Worm (Caenorhabditis elegans): Measurements from ENCODE around the gene rpb-4.

rpb-4 gene

DNA sequence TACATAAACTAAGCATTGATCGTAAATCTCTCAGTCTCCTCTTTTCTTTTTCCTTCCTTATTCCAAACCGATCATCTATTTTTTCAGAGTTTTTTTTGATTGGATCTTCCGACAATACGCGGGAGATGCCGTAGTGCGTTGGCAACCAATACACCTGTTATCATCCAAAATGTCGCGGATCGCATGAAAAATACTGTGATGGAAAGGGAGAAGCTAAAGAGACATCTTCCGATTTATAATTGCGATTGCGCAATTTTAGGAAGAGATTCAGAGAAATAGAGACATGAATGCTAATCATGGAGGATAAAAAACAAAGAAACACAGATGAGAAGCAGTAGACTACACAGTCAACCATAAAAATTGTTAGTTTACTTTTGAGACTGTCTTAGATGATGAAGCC, 32.1 kb downstream of the rpb-4 start:
- TF ChIP-seq odd-2 (tag; optimal IDR thresholded peaks at IDR 0.05) (no peak), F13H6.1 (tag; optimal IDR thresholded peaks at IDR 0.05) (no peak), elt-4 (tag; optimal IDR thresholded peaks at IDR 0.05) (no peak), elt-2 (tag; optimal IDR thresholded peaks at IDR 0.05) (no peak), syd-9 (tag; optimal IDR thresholded peaks at IDR 0.05) (no peak), fkh-10 (GFP tag; optimal IDR thresholded peaks at IDR 0.05) (no peak), pax-1 (tag; optimal IDR thresholded peaks at IDR 0.05) (no peak), pag-3 (tag; optimal IDR thresholded peaks at IDR 0.05; ENCODE audit: borderline replicate concordance) (no peak), K09A11.1 (tag; optimal IDR thresholded peaks at IDR 0.05; ENCODE audit: insufficient read depth) (no peak), nhr-11 (tag; optimal IDR thresholded peaks at IDR 0.05) (no peak), nfya-1 (tag; optimal IDR thresholded peaks at IDR 0.05) (no peak), K02D7.2 (tag; optimal IDR thresholded peaks at IDR 0.05) (no peak)

DNA sequence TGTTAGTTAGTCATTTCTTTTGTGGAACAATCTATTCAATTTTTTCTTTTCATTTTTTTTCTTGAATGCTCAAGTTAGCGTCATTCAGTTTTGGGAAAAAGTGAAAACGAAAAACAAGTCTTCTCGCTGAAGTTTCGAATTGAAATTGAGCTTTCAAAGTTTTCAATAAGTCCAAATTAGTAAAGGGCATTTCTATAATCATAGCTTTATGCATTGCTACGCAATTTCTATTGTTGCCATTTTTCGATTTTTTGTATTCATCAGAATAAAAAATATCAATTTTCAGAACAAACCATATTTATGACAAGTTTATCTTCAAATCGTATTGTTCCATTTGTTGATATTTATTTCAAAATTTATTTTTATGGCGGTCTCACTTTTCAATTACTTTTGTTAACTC, 33.9 kb downstream of the rpb-4 start, which contains the start of gene srd-55:
TSS of gene srd-55 (plus strand) at position 301 of the 400 bp plus-strand sequence.
- TF ChIP-seq sox-2 (GFP tag; IDR thresholded peaks at IDR 0.05) (no peak), unc-55 (GFP tag; optimal IDR thresholded peaks at IDR 0.05) (no peak), ceh-24 (tag; optimal IDR thresholded peaks at IDR 0.05) (no peak), pha-4 (tag; optimal IDR thresholded peaks at IDR 0.05) (no peak)

DNA sequence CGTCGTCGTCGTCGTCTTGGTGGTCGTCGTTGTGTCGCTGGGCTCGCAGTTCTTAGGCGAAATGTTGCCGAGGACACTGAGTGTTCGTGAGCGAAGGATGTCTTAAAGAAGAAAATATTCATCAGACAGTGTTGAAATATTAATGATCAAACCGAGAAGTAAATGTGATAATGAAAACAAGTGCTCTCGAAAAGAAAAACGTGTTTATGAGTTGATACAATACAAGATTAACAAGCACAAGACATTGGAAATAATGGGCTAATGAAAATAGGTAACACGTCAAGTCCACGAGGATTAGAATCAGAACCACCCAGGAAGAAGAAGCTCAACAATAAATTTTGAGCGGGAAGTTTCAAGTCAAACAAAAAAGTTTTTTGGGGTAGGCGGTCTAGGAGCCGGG, 37.6 kb downstream of the rpb-4 start, which contains the start of gene K02A2.5:
TSS of gene K02A2.5 (minus strand) at position 101 of the 400 bp plus-strand sequence.
- TF ChIP-seq pax-1 (tag; optimal IDR thresholded peaks at IDR 0.05) = no peak
- no peak for TF ChIP-seq C08G9.2 (tag; optimal IDR thresholded peaks at IDR 0.05)
- TF ChIP-seq rnt-1 (tag; optimal IDR thresholded peaks at IDR 0.05) = no peak
- TF ChIP-seq tbx-7 (tag; optimal IDR thresholded peaks at IDR 0.05) = no peak
- TF ChIP-seq hlh-8 (tag; optimal IDR thresholded peaks at IDR 0.05) = no peak
- TF ChIP-seq C38D4.7 (GFP tag; optimal IDR thresholded peaks at IDR 0.05) = no peak
- no peak for TF ChIP-seq T23F11.4 (GFP tag; optimal IDR thresholded peaks at IDR 0.05)
- TF ChIP-seq ceh-45 (GFP tag; IDR thresholded peaks at IDR 0.05) = no peak
- no peak for TF ChIP-seq Y22D7AL.16 (tag; optimal IDR thresholded peaks at IDR 0.05)
- TF ChIP-seq nhr-232 (tag; optimal IDR thresholded peaks at IDR 0.05) = no peak
- no peak for TF ChIP-seq ceh-2 (tag; optimal IDR thresholded peaks at IDR 0.05)
- no peak for TF ChIP-seq ref-2 (tag; optimal IDR thresholded peaks at IDR 0.05)

DNA sequence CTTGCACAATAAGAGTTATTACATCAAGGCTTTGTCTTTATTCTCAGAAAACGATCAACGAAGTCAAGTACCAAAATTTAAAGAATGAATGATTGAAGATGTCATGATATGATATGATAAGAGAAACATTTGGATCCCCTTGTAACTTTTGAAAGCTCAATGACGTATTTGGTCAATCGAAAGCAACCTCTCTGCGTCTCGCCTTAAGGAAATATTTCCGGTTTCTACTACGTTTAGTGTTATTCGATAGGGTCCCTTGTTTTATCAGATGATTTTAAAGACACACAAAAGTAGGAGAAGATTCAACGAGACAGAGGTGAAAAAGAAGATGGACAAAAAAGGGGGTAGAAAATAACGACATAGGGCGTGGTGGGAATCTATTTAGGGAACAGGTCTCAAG, 39.0 kb downstream of the rpb-4 start:
- TF ChIP-seq odd-2 (tag; optimal IDR thresholded peaks at IDR 0.05) = no peak
- TF ChIP-seq hlh-13 (GFP tag; optimal IDR thresholded peaks at IDR 0.05) = no peak
- no peak for TF ChIP-seq ceh-30 (tag; optimal IDR thresholded peaks at IDR 0.05)
- no peak for TF ChIP-seq K09A11.1 (tag; optimal IDR thresholded peaks at IDR 0.05; ENCODE audit: insufficient read depth)
- no peak for TF ChIP-seq ceh-9 (tag; optimal IDR thresholded peaks at IDR 0.05)
- no peak for TF ChIP-seq unc-55 (GFP tag; optimal IDR thresholded peaks at IDR 0.05)

DNA sequence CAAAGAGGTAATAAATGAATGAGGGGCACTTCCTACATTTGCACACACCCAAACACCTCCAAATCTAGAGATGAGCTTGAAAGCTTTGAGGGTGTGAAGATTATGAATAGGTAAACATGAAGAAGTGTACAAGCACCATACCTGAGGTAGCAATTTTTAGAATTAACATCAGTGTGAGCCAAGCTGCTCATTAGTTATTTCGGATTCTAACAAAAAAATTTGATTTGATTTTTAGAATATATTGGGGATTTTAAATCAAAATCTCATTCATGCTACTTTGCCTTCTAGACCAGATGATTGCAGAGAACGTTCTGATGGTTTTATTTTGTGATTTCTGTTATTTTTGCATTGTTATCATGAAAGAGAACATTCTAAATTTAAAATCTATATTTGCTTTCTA, 39.5 kb downstream of the rpb-4 start:
- TF ChIP-seq dmd-4 (tag; optimal IDR thresholded peaks at IDR 0.05; ENCODE audit: borderline replicate concordance) = no peak
- TF ChIP-seq nfya-1 (tag; optimal IDR thresholded peaks at IDR 0.05) = no peak

DNA sequence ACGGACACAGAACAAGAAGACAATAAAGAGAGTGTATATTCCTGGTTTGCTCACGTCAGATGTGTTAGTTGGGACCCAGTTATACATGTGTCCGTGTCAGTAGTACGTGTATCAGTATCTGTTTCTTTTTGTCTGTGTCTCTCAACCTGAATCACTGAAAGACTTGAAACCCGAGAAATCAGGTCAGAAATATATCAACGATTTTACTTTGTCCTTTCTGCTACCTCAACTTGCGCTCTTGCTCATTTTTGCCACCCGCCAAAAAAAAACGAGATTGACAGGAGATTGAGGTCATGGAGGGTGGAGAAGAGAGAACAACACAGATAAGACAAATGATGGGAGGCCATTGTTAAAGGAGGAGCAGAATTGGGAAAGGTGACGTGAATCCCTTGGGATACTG, 45.3 kb downstream of the rpb-4 start:
- no peak for TF ChIP-seq ceh-45 (GFP tag; IDR thresholded peaks at IDR 0.05)
- no peak for TF ChIP-seq sox-4 (tag; optimal IDR thresholded peaks at IDR 0.05)
- no peak for TF ChIP-seq ceh-19 (GFP tag; optimal IDR thresholded peaks at IDR 0.05)
- no peak for TF ChIP-seq pha-2 (tag; optimal IDR thresholded peaks at IDR 0.05)
- TF ChIP-seq eyg-1 (tag; optimal IDR thresholded peaks at IDR 0.05) = no peak
- TF ChIP-seq nfya-1 (tag; optimal IDR thresholded peaks at IDR 0.05) = no peak
- no peak for TF ChIP-seq hlh-13 (GFP tag; optimal IDR thresholded peaks at IDR 0.05)
- no peak for TF ChIP-seq F13H6.1 (tag; optimal IDR thresholded peaks at IDR 0.05)
- TF ChIP-seq dmd-4 (tag; optimal IDR thresholded peaks at IDR 0.05; ENCODE audit: borderline replicate concordance) = no peak
- no peak for TF ChIP-seq lim-6 (tag; optimal IDR thresholded peaks at IDR 0.05)
- no peak for TF ChIP-seq odd-2 (tag; optimal IDR thresholded peaks at IDR 0.05)
- TF ChIP-seq C38D4.7 (GFP tag; optimal IDR thresholded peaks at IDR 0.05) = no peak
